Worm (Caenorhabditis elegans) whole organism, L1 larva: ENCODE measurements around the gene txdc-12.2.
A peak's percentile ranks its signal among the peaks of the same experiment; 100 is the strongest.

Source experiments
- C16A3.4 ChIP-seq: fragments of 150-350 bp; optimal IDR thresholded peaks from 2 replicates; lab custom pipeline; 2014; ENCODE audit warnings: missing biosample characterization, missing genetic modification characterization
- aha-1 ChIP-seq: fragments of 150-350 bp; optimal IDR thresholded peaks from 2 replicates; lab custom pipeline; 2014; ENCODE audit warnings: missing biosample characterization, missing genetic modification characterization
- alr-1 ChIP-seq: fragments of 200-800 bp; sonication (Bioruptor generic); optimal IDR thresholded peaks from 2 replicates; lab custom pipeline; 2018; ENCODE audit warnings: borderline replicate concordance, mild to moderate bottlenecking, missing genetic modification characterization, missing compliant biosample characterization
- blmp-1 ChIP-seq: fragments of 150-350 bp; optimal IDR thresholded peaks from 2 replicates; lab custom pipeline; 2014; ENCODE audit warnings: missing biosample characterization, missing genetic modification characterization
- ceh-63 ChIP-seq: fragments of 200-800 bp; sonication (Bioruptor generic); optimal IDR thresholded peaks from 2 replicates; lab custom pipeline; 2018; ENCODE audit warnings: mild to moderate bottlenecking, missing genetic modification characterization, missing compliant biosample characterization
- ceh-90 ChIP-seq: sonication (generic microtip); optimal IDR thresholded peaks from 2 replicates; lab custom pipeline; 2016; ENCODE audit warnings: missing genetic modification characterization, missing compliant biosample characterization
- ces-1 ChIP-seq: fragments of 150-350 bp; optimal IDR thresholded peaks from 2 replicates; lab custom pipeline; 2014; ENCODE audit warnings: missing biosample characterization, missing genetic modification reagents, missing genetic modification characterization
- efl-1 ChIP-seq, 4 experiments: fragments of 150-350 bp; optimal IDR thresholded peaks in 3 of 4; peaks in 1 of 4; 1 replicate in 1 of 4; 2 replicates in 3 of 4; lab custom pipeline; 2014; ENCODE audit warnings: missing biosample characterization in 2 of 4, missing genetic modification characterization in 2 of 4, missing genetic modification reagents in 2 of 4
- egl-27 ChIP-seq, 2 experiments: fragments of 150-350 bp in 1 of 2; sonication (generic microtip); optimal IDR thresholded peaks; 3 replicates each; lab custom pipeline; 2017 to 2018; ENCODE audit warnings: missing biosample characterization in 2 of 2, missing genetic modification characterization in 2 of 2, missing genetic modification reagents in 2 of 2
- elt-2 ChIP-seq: sonication (generic microtip); optimal IDR thresholded peaks from 2 replicates; lab custom pipeline; 2016; ENCODE audit warnings: missing genetic modification characterization, mild to moderate bottlenecking, inconsistent platforms, missing compliant biosample characterization, missing genetic modification reagents
- ets-5 ChIP-seq: fragments of 200-800 bp; sonication (Bioruptor generic); IDR thresholded peaks from 2 replicates; pipeline ENCODE4 v1.3.6; 2022; ENCODE audit warnings: missing genetic modification characterization, missing compliant biosample characterization
- fkh-4 ChIP-seq: sonication (generic microtip); optimal IDR thresholded peaks from 2 replicates; lab custom pipeline; 2016; ENCODE audit warnings: missing compliant biosample characterization, missing genetic modification characterization, borderline replicate concordance
- fkh-8 ChIP-seq: sonication (generic microtip); optimal IDR thresholded peaks from 2 replicates; lab custom pipeline; 2016; ENCODE audit warnings: mild to moderate bottlenecking, missing genetic modification characterization, missing compliant biosample characterization
- grh-1 ChIP-seq: fragments of 200-800 bp; sonication (Bioruptor generic); IDR thresholded peaks from 2 replicates; pipeline ENCODE4 v1.3.6; 2022; ENCODE audit warnings: missing genetic modification reagents, missing genetic modification characterization, missing compliant biosample characterization
- irx-1 ChIP-seq: sonication (generic microtip); optimal IDR thresholded peaks from 2 replicates; lab custom pipeline; 2016; ENCODE audit warnings: missing genetic modification characterization, missing compliant biosample characterization
- jun-1 ChIP-seq: fragments of 150-350 bp; optimal IDR thresholded peaks from 2 replicates; lab custom pipeline; 2014; ENCODE audit warnings: missing biosample characterization, missing genetic modification reagents, missing genetic modification characterization
- lin-14 ChIP-seq: fragments of 200-800 bp; sonication (Bioruptor generic); optimal IDR thresholded peaks from 2 replicates; lab custom pipeline; 2018; ENCODE audit warnings: mild to moderate bottlenecking, missing genetic modification characterization, moderate library complexity, missing compliant biosample characterization
- lin-15B ChIP-seq: fragments of 150-350 bp; sonication (generic microtip); optimal IDR thresholded peaks from 3 replicates; lab custom pipeline; 2014; ENCODE audit warnings: missing biosample characterization, missing genetic modification characterization
- lin-35 ChIP-seq, 2 experiments: fragments of 150-350 bp; optimal IDR thresholded peaks; 2 replicates each; lab custom pipeline; 2014; ENCODE audit warnings: missing biosample characterization in 2 of 2, missing genetic modification characterization in 2 of 2, missing genetic modification reagents in 2 of 2
- lin-39 ChIP-seq: fragments of 150-350 bp; optimal IDR thresholded peaks from 2 replicates; lab custom pipeline; 2014; ENCODE audit warnings: missing biosample characterization, missing genetic modification reagents, missing genetic modification characterization
- mdl-1 ChIP-seq, 2 experiments: fragments of 150-350 bp; optimal IDR thresholded peaks; 2 replicates each; lab custom pipeline; 2014 to 2017; ENCODE audit warnings: missing biosample characterization in 2 of 2, missing genetic modification characterization in 2 of 2, inconsistent platforms in 1 of 2
- mef-2 ChIP-seq: fragments of 150-350 bp; optimal IDR thresholded peaks from 2 replicates; lab custom pipeline; 2014; ENCODE audit warnings: missing biosample characterization, missing genetic modification characterization
- mep-1 ChIP-seq: fragments of 150-350 bp; optimal IDR thresholded peaks from 2 replicates; lab custom pipeline; 2014; ENCODE audit warnings: missing biosample characterization, missing genetic modification characterization
- nhr-11 ChIP-seq: fragments of 150-350 bp; optimal IDR thresholded peaks from 2 replicates; lab custom pipeline; 2014; ENCODE audit warnings: missing biosample characterization, missing genetic modification characterization
- nhr-19 ChIP-seq: fragments of 200-800 bp; sonication (Bioruptor generic); conservative IDR thresholded peaks from 2 replicates; pipeline ENCODE4 v1.3.6; 2022; ENCODE audit warnings: missing genetic modification characterization, missing compliant biosample characterization
- nhr-20 ChIP-seq: sonication (generic microtip); optimal IDR thresholded peaks from 2 replicates; lab custom pipeline; 2016; ENCODE audit warnings: mild to moderate bottlenecking, missing genetic modification characterization, missing compliant biosample characterization
- nhr-77 ChIP-seq: fragments of 150-350 bp; optimal IDR thresholded peaks from 2 replicates; lab custom pipeline; 2014; ENCODE audit warnings: missing biosample characterization, missing genetic modification characterization
- nhr-84 ChIP-seq: sonication (generic microtip); optimal IDR thresholded peaks from 2 replicates; lab custom pipeline; 2017; ENCODE audit warnings: missing biosample characterization, missing genetic modification characterization
- nhr-85 ChIP-seq: sonication (generic microtip); peaks from one replicate; lab custom pipeline; 2016; ENCODE audit warnings: missing genetic modification characterization, inconsistent platforms, missing compliant biosample characterization
- nhr-90 ChIP-seq: sonication (generic microtip); optimal IDR thresholded peaks from 2 replicates; lab custom pipeline; 2016; ENCODE audit warnings: mild to moderate bottlenecking, missing genetic modification characterization, missing compliant biosample characterization; ENCODE audit not compliant: poor library complexity
- pag-3 ChIP-seq: sonication (generic microtip); optimal IDR thresholded peaks from 2 replicates; lab custom pipeline; 2017; ENCODE audit warnings: missing genetic modification characterization, mild to moderate bottlenecking, missing compliant biosample characterization, antibody characterized with exemption, borderline replicate concordance; ENCODE audit not compliant: insufficient read depth
- rnt-1 ChIP-seq: sonication (generic microtip); optimal IDR thresholded peaks from 2 replicates; lab custom pipeline; 2016; ENCODE audit warnings: mild to moderate bottlenecking, missing genetic modification characterization, moderate library complexity, missing compliant biosample characterization
- skn-1 ChIP-seq: fragments of 150-350 bp; optimal IDR thresholded peaks from 2 replicates; lab custom pipeline; 2014; ENCODE audit warnings: missing biosample characterization, missing genetic modification characterization
- sptf-1 ChIP-seq: fragments of 150-350 bp; optimal IDR thresholded peaks from 2 replicates; lab custom pipeline; 2014; ENCODE audit warnings: missing biosample characterization, missing genetic modification characterization
- swsn-7 ChIP-seq: sonication (generic microtip); optimal IDR thresholded peaks from 2 replicates; lab custom pipeline; 2016; ENCODE audit warnings: missing genetic modification characterization, missing compliant biosample characterization
- tbx-2 ChIP-seq: sonication (generic microtip); optimal IDR thresholded peaks from 2 replicates; lab custom pipeline; 2016; ENCODE audit warnings: missing genetic modification characterization, missing compliant biosample characterization
- unc-30 ChIP-seq: sonication (generic microtip); optimal IDR thresholded peaks from 2 replicates; lab custom pipeline; 2017; ENCODE audit warnings: missing biosample characterization, missing genetic modification characterization
- unc-62 ChIP-seq: fragments of 150-350 bp; optimal IDR thresholded peaks from 2 replicates; lab custom pipeline; 2014; ENCODE audit warnings: missing biosample characterization, missing genetic modification reagents, missing genetic modification characterization
- unc-86 ChIP-seq: sonication (generic microtip); optimal IDR thresholded peaks from 2 replicates; lab custom pipeline; 2016; ENCODE audit warnings: missing genetic modification characterization, missing compliant biosample characterization
- zip-4 ChIP-seq: fragments of 200-800 bp; sonication (Bioruptor generic); optimal IDR thresholded peaks from 2 replicates; lab custom pipeline; 2018; ENCODE audit warnings: mild to moderate bottlenecking, missing genetic modification characterization, moderate library complexity, missing compliant biosample characterization

txdc-12.2 gene

ce11 chrX:2035172-2035571 is 39.1 kb upstream of the txdc-12.2 start, which contains the start of gene ergi-1:
Gene ergi-1, minus strand, starts transcription at chrX:2035272.
- TF ChIP-seq nhr-11 (tag; lab: Kevin White, UChicago) (no peak), efl-1 (optimal IDR thresholded peaks at IDR 0.05; lab: Kevin White, UChicago) (no peak), efl-1 (GFP tag; optimal IDR thresholded peaks at IDR 0.05 in 1 of 2; lab: Kevin White, UChicago) (peak in 1 of 2 experiments; percentile 26), fkh-8 (tag; lab: Kevin White, UChicago) (no peak)

ce11 chrX:2039358-2039757 is 34.9 kb upstream of the txdc-12.2 start, which contains the start of gene smex-2:
Gene smex-2, minus strand, starts transcription at chrX:2039458.
- no peak for TF ChIP-seq jun-1 (tag; lab: Kevin White, UChicago)
- TF ChIP-seq blmp-1 (tag; lab: Kevin White, UChicago): no peak
- no peak for TF ChIP-seq grh-1 (GFP tag; lab: Robert Waterston, UW)
- TF ChIP-seq skn-1 (tag; lab: Kevin White, UChicago): no peak
- no peak for TF ChIP-seq nhr-19
- no peak for TF ChIP-seq swsn-7
- TF ChIP-seq nhr-20 (tag; lab: Kevin White, UChicago): no peak
- TF ChIP-seq lin-15B (tag; lab: Kevin White, UChicago): no peak
- no peak for TF ChIP-seq ceh-63 (GFP tag; lab: Kevin White, UChicago)
- TF ChIP-seq lin-35 (GFP tag; optimal IDR thresholded peaks at IDR 0.05; lab: Kevin White, UChicago): no peak
- no peak for TF ChIP-seq unc-86
- no peak for TF ChIP-seq irx-1 (tag; lab: Kevin White, UChicago)
- TF ChIP-seq ceh-90 (tag; lab: Kevin White, UChicago): no peak
- no peak for TF ChIP-seq lin-39 (tag; lab: Kevin White, UChicago)
- TF ChIP-seq alr-1 (tag; lab: Kevin White, UChicago): no peak
- no peak for TF ChIP-seq unc-62
- no peak for TF ChIP-seq nhr-90 (tag; lab: Kevin White, UChicago)

- TF ChIP-seq mef-2 (tag; lab: Kevin White, UChicago) (no peak), nhr-77 (tag; lab: Kevin White, UChicago) (no peak), sptf-1 (tag; lab: Kevin White, UChicago) (no peak), nhr-90 (tag; lab: Kevin White, UChicago) (no peak), aha-1 (tag; lab: Kevin White, UChicago) (no peak), lin-35 (GFP tag; optimal IDR thresholded peaks at IDR 0.05; lab: Kevin White, UChicago) (no peak), C16A3.4 (tag; lab: Kevin White, UChicago) (no peak), ces-1 (GFP tag; lab: Kevin White, UChicago) (no peak), nhr-85 (peak; percentile 46), egl-27 (tag; optimal IDR thresholded peaks at IDR 0.05; lab: Kevin White, UChicago) (no peak), ceh-63 (GFP tag; lab: Kevin White, UChicago) (no peak), blmp-1 (tag; lab: Kevin White, UChicago) (peak; percentile 84), irx-1 (tag; lab: Kevin White, UChicago) (no peak)
These were observed 33.4 kb upstream of the txdc-12.2 start for ce11 chrX:2040877-2041276.

- TF ChIP-seq mdl-1 (tag; optimal IDR thresholded peaks at IDR 0.05; lab: Kevin White, UChicago) (no peak), efl-1 (optimal IDR thresholded peaks at IDR 0.05; lab: Kevin White, UChicago) (no peak), efl-1 (GFP tag; optimal IDR thresholded peaks at IDR 0.05 in 1 of 2; lab: Kevin White, UChicago) (peak in 1 of 2 experiments; percentile 33), lin-14 (GFP tag; lab: Kevin White, UChicago) (peak; percentile 68), lin-35 (GFP tag; optimal IDR thresholded peaks at IDR 0.05; lab: Kevin White, UChicago) (no peak), lin-39 (tag; lab: Kevin White, UChicago) (peak; percentile 4), unc-30 (no peak), mep-1 (peak; percentile 21), nhr-85 (peak; percentile 70)
These were observed 32.7 kb upstream of the txdc-12.2 start for ce11 chrX:2041448-2042138.

- TF ChIP-seq zip-4 (GFP tag; lab: Kevin White, UChicago) (no peak), unc-86 (no peak), tbx-2 (tag; lab: Kevin White, UChicago) (no peak), nhr-77 (tag; lab: Kevin White, UChicago) (no peak), fkh-4 (tag; lab: Kevin White, UChicago) (no peak), rnt-1 (no peak), lin-14 (GFP tag; lab: Kevin White, UChicago) (no peak), nhr-20 (tag; lab: Kevin White, UChicago) (no peak), nhr-84 (tag; lab: Kevin White, UChicago) (no peak), elt-2 (tag; lab: Kevin White, UChicago) (no peak), ets-5 (GFP tag; lab: Robert Waterston, UW) (no peak), pag-3 (tag; lab: Kevin White, UChicago) (no peak)
These were observed 31.6 kb upstream of the txdc-12.2 start for ce11 chrX:2042621-2043020.
